Worm (Caenorhabditis elegans) whole organism, L1 larva: ENCODE data around the gene R05D3.3.

Experiments
- C34B4.2 ChIP-seq: sonication (generic microtip); optimal IDR thresholded peaks from 2 replicates; lab custom pipeline; 2017; ENCODE audit warnings: mild to moderate bottlenecking, missing genetic modification characterization, missing compliant biosample characterization
- F16B12.6 ChIP-seq: fragments of 150-350 bp; optimal IDR thresholded peaks from 2 replicates; lab custom pipeline; 2014; ENCODE audit warnings: missing biosample characterization, missing genetic modification characterization
- Y116A8C.19 ChIP-seq: sonication (generic microtip); optimal IDR thresholded peaks from 2 replicates; lab custom pipeline; 2016; ENCODE audit warnings: missing compliant biosample characterization, missing genetic modification characterization, borderline replicate concordance
- aha-1 ChIP-seq: fragments of 150-350 bp; optimal IDR thresholded peaks from 2 replicates; lab custom pipeline; 2014; ENCODE audit warnings: missing biosample characterization, missing genetic modification characterization
- aly-2 ChIP-seq: fragments of 150-350 bp; optimal IDR thresholded peaks from 2 replicates; lab custom pipeline; 2014; ENCODE audit warnings: missing biosample characterization, missing genetic modification characterization
- ceh-8 ChIP-seq: fragments of 200-800 bp; sonication (Bioruptor generic); optimal IDR thresholded peaks from 2 replicates; lab custom pipeline; 2018; ENCODE audit warnings: mild to moderate bottlenecking, missing genetic modification characterization, moderate library complexity, missing compliant biosample characterization
- ceh-82 ChIP-seq, 3 experiments: fragments of 150-350 bp in 1 of 3; sonication (generic microtip) in 2 of 3; optimal IDR thresholded peaks; 2 replicates each; lab custom pipeline; 2014 to 2017; ENCODE audit warnings: missing biosample characterization in 3 of 3, missing genetic modification characterization in 3 of 3
- ces-1 ChIP-seq: fragments of 150-350 bp; optimal IDR thresholded peaks from 2 replicates; lab custom pipeline; 2014; ENCODE audit warnings: missing biosample characterization, missing genetic modification reagents, missing genetic modification characterization
- dpl-1 ChIP-seq, 3 experiments: fragments of 150-350 bp in 2 of 3; sonication (generic microtip) in 1 of 3; optimal IDR thresholded peaks; 2 replicates each; lab custom pipeline; 2014 to 2017; ENCODE audit warnings: missing biosample characterization in 3 of 3, missing genetic modification characterization in 3 of 3, missing genetic modification reagents in 3 of 3
- dsc-1 ChIP-seq: sonication (generic microtip); optimal IDR thresholded peaks from 2 replicates; lab custom pipeline; 2016; ENCODE audit warnings: mild to moderate bottlenecking, missing genetic modification characterization, missing compliant biosample characterization
- elt-2 ChIP-seq: sonication (generic microtip); optimal IDR thresholded peaks from 2 replicates; lab custom pipeline; 2016; ENCODE audit warnings: missing genetic modification characterization, mild to moderate bottlenecking, inconsistent platforms, missing compliant biosample characterization, missing genetic modification reagents
- elt-3 ChIP-seq, 6 experiments: fragments of 150-350 bp in 1 of 6; sonication (generic microtip); optimal IDR thresholded peaks; 2 replicates each; lab custom pipeline; 2017 to 2018; ENCODE audit warnings: missing biosample characterization in 6 of 6, missing genetic modification characterization in 6 of 6, inconsistent platforms in 1 of 6
- fkh-4 ChIP-seq: sonication (generic microtip); optimal IDR thresholded peaks from 2 replicates; lab custom pipeline; 2016; ENCODE audit warnings: missing compliant biosample characterization, missing genetic modification characterization, borderline replicate concordance
- fkh-8 ChIP-seq: sonication (generic microtip); optimal IDR thresholded peaks from 2 replicates; lab custom pipeline; 2016; ENCODE audit warnings: mild to moderate bottlenecking, missing genetic modification characterization, missing compliant biosample characterization
- grh-1 ChIP-seq: fragments of 200-800 bp; sonication (Bioruptor generic); IDR thresholded peaks from 2 replicates; pipeline ENCODE4 v1.3.6; 2022; ENCODE audit warnings: missing genetic modification reagents, missing genetic modification characterization, missing compliant biosample characterization
- hlh-17 ChIP-seq: fragments of 200-800 bp; sonication (Bioruptor generic); optimal IDR thresholded peaks from 2 replicates; lab custom pipeline; 2018; ENCODE audit warnings: missing genetic modification characterization, mild to moderate bottlenecking, missing compliant biosample characterization, moderate library complexity, borderline replicate concordance
- hlh-4 ChIP-seq: sonication (generic microtip); optimal IDR thresholded peaks from 2 replicates; lab custom pipeline; 2016; ENCODE audit warnings: mild to moderate bottlenecking, missing genetic modification characterization, missing compliant biosample characterization
- jun-1 ChIP-seq: fragments of 150-350 bp; optimal IDR thresholded peaks from 2 replicates; lab custom pipeline; 2014; ENCODE audit warnings: missing biosample characterization, missing genetic modification reagents, missing genetic modification characterization
- lin-14 ChIP-seq: fragments of 200-800 bp; sonication (Bioruptor generic); optimal IDR thresholded peaks from 2 replicates; lab custom pipeline; 2018; ENCODE audit warnings: mild to moderate bottlenecking, missing genetic modification characterization, moderate library complexity, missing compliant biosample characterization
- lin-15B ChIP-seq: fragments of 150-350 bp; sonication (generic microtip); optimal IDR thresholded peaks from 3 replicates; lab custom pipeline; 2014; ENCODE audit warnings: missing biosample characterization, missing genetic modification characterization
- lin-39 ChIP-seq: fragments of 150-350 bp; optimal IDR thresholded peaks from 2 replicates; lab custom pipeline; 2014; ENCODE audit warnings: missing biosample characterization, missing genetic modification reagents, missing genetic modification characterization
- lir-3 ChIP-seq: sonication (generic microtip); optimal IDR thresholded peaks from 2 replicates; lab custom pipeline; 2016; ENCODE audit warnings: mild to moderate bottlenecking, missing genetic modification characterization, moderate library complexity, missing compliant biosample characterization; ENCODE audit not compliant: poor library complexity
- lsy-2 ChIP-seq, 2 experiments: fragments of 150-350 bp; optimal IDR thresholded peaks; 2 replicates each; lab custom pipeline; 2014; ENCODE audit warnings: missing biosample characterization in 2 of 2, missing genetic modification characterization in 2 of 2
- mab-9 ChIP-seq: fragments of 200-800 bp; sonication (Bioruptor generic); IDR thresholded peaks from 2 replicates; pipeline ENCODE4 v1.3.6; 2022; ENCODE audit warnings: missing genetic modification reagents, missing genetic modification characterization, missing compliant biosample characterization
- nhr-11 ChIP-seq: fragments of 150-350 bp; optimal IDR thresholded peaks from 2 replicates; lab custom pipeline; 2014; ENCODE audit warnings: missing biosample characterization, missing genetic modification characterization
- nhr-20 ChIP-seq: sonication (generic microtip); optimal IDR thresholded peaks from 2 replicates; lab custom pipeline; 2016; ENCODE audit warnings: mild to moderate bottlenecking, missing genetic modification characterization, missing compliant biosample characterization
- nhr-47 ChIP-seq: sonication (generic microtip); optimal IDR thresholded peaks from 2 replicates; lab custom pipeline; 2016; ENCODE audit warnings: mild to moderate bottlenecking, missing genetic modification characterization, moderate library complexity, missing compliant biosample characterization
- nhr-71 ChIP-seq: sonication (generic microtip); optimal IDR thresholded peaks from 2 replicates; lab custom pipeline; 2016; ENCODE audit warnings: mild to moderate bottlenecking, missing genetic modification characterization, moderate library complexity, missing compliant biosample characterization
- nhr-76 ChIP-seq: sonication (generic microtip); optimal IDR thresholded peaks from 2 replicates; lab custom pipeline; 2017; ENCODE audit warnings: missing biosample characterization, missing genetic modification characterization
- nhr-90 ChIP-seq: sonication (generic microtip); optimal IDR thresholded peaks from 2 replicates; lab custom pipeline; 2016; ENCODE audit warnings: mild to moderate bottlenecking, missing genetic modification characterization, missing compliant biosample characterization; ENCODE audit not compliant: poor library complexity
- skn-1 ChIP-seq: fragments of 150-350 bp; optimal IDR thresholded peaks from 2 replicates; lab custom pipeline; 2014; ENCODE audit warnings: missing biosample characterization, missing genetic modification characterization
- snpc-4 ChIP-seq: fragments of 150-350 bp; optimal IDR thresholded peaks from 2 replicates; lab custom pipeline; 2014; ENCODE audit warnings: missing biosample characterization, missing genetic modification characterization
- snu-23 ChIP-seq: sonication (generic microtip); optimal IDR thresholded peaks from 2 replicates; lab custom pipeline; 2016; ENCODE audit warnings: missing genetic modification characterization, missing compliant biosample characterization
- sptf-1 ChIP-seq: fragments of 150-350 bp; optimal IDR thresholded peaks from 2 replicates; lab custom pipeline; 2014; ENCODE audit warnings: missing biosample characterization, missing genetic modification characterization
- swsn-7 ChIP-seq: sonication (generic microtip); optimal IDR thresholded peaks from 2 replicates; lab custom pipeline; 2016; ENCODE audit warnings: missing genetic modification characterization, missing compliant biosample characterization
- tbx-2 ChIP-seq: sonication (generic microtip); optimal IDR thresholded peaks from 2 replicates; lab custom pipeline; 2016; ENCODE audit warnings: missing genetic modification characterization, missing compliant biosample characterization
- tlp-1 ChIP-seq: fragments of 150-350 bp; optimal IDR thresholded peaks from 2 replicates; lab custom pipeline; 2014; ENCODE audit warnings: missing biosample characterization, missing genetic modification characterization
- unc-130 ChIP-seq: fragments of 150-350 bp; optimal IDR thresholded peaks from 2 replicates; lab custom pipeline; 2017; ENCODE audit warnings: missing biosample characterization, missing genetic modification characterization, inconsistent platforms
- unc-86 ChIP-seq: sonication (generic microtip); optimal IDR thresholded peaks from 2 replicates; lab custom pipeline; 2016; ENCODE audit warnings: missing genetic modification characterization, missing compliant biosample characterization
- xbp-1 ChIP-seq: sonication (generic microtip); optimal IDR thresholded peaks from 2 replicates; lab custom pipeline; 2016; ENCODE audit warnings: missing genetic modification characterization, missing compliant biosample characterization
- zag-1 ChIP-seq: fragments of 150-350 bp; optimal IDR thresholded peaks from 2 replicates; lab custom pipeline; 2014; ENCODE audit warnings: missing biosample characterization, missing genetic modification characterization

The R05D3.3 gene

DNA sequence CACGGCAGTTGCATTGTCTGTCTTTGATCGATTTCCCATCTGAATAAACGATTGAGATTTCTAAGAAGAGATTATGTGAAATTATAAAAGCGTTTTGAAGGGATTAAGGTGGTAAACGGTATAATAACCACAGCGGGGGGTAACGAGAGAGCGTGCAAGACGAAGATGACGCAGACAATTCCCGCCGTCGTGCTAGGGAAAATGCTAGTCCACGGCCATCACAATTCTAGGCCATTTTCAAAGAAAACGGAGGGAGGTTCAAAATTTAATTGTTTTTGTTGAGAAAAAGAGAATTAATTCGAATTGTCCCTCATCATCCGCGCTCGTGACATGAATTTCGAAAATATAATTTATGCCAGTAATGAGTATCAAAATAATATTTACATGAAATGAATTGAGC is 44.7 kb upstream of the R05D3.3 start, which contains the start of gene F10E9.11 (continued):
- TF ChIP-seq F16B12.6 (peak; percentile 67), ces-1 (GFP tag; lab: Kevin White, UChicago) (no peak), tbx-2 (tag; lab: Kevin White, UChicago) (peak; percentile 92), snu-23 (GFP tag; lab: Kevin White, UChicago) (peak; percentile 91), lin-39 (tag; lab: Kevin White, UChicago) (peak; percentile 49), C34B4.2 (no peak), ceh-8 (GFP tag; lab: Kevin White, UChicago) (peak; percentile 45), nhr-47 (tag; lab: Kevin White, UChicago) (peak; percentile 94), nhr-90 (tag; lab: Kevin White, UChicago) (peak; percentile 93), grh-1 (GFP tag; lab: Robert Waterston, UW) (no peak; the same call in 1 of the 2 replicates), lin-15B (tag; lab: Kevin White, UChicago) (no peak)
- TF ChIP-seq, all 84 proteins: peak for 55

DNA sequence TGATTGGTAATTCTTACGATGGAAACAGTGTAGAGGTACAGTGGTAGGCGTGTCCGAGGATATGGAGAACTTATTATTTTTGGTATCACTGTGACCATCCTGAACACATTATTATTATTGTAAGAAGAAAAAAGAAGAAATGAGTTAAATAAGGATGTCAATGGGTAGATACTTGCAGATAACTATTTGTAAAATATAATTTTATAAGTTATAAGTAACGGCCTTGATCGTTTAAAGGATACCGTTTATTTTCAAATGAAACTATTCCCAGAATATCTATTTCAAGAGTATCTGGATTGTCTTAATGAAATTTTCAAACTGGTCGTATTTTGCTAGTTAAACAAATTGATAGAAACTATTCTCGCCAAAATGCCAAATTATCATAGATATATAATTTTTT is 43.6 kb upstream of the R05D3.3 start, which contains the start of gene F10E9.10:
Gene F10E9.10 (minus strand): TSS at position 101 of the 400 bp plus-strand sequence.
- no peak for TF ChIP-seq nhr-90 (tag; lab: Kevin White, UChicago)
- TF ChIP-seq hlh-4 (tag; lab: Kevin White, UChicago), result no peak
- no peak for TF ChIP-seq aha-1
- TF ChIP-seq snu-23 (GFP tag; lab: Kevin White, UChicago), result no peak
- TF ChIP-seq xbp-1 (tag; lab: Kevin White, UChicago), result no peak
- TF ChIP-seq sptf-1 (tag; lab: Kevin White, UChicago), result no peak
- TF ChIP-seq hlh-17 (GFP tag; lab: Kevin White, UChicago), result no peak
- no peak for TF ChIP-seq ces-1 (GFP tag; lab: Kevin White, UChicago)
- no peak for TF ChIP-seq lir-3 (tag; lab: Kevin White, UChicago)
- no peak for TF ChIP-seq Y116A8C.19
- no peak for TF ChIP-seq snpc-4
- no peak for TF ChIP-seq ceh-82 (tag; optimal IDR thresholded peaks at IDR 0.05; lab: Kevin White, UChicago)
- no peak for TF ChIP-seq jun-1 (tag; lab: Kevin White, UChicago)
- no peak for TF ChIP-seq aly-2
- no peak for TF ChIP-seq unc-86 (tag; lab: Kevin White, UChicago)
- TF ChIP-seq grh-1 (GFP tag; lab: Robert Waterston, UW), result no peak

DNA sequence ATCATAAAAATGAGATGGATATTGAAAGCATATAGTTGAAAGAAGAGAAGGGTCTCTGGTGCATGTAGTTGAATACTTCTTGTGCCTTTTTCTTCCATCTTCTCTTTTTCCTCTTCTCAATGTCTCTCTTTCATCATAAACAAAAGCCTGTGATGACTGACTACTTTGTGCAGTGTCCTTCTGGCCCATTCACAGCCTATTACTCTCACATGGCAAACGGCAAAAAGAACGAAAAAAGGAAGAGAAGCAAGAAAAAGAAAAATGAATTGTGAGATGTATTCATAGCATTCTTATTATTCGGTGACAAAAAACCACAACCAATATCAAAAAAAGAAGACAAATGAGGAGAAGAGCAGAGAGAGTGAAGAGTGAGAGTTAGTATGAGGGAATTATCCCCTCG is 42.6 kb upstream of the R05D3.3 start:
- no peak for TF ChIP-seq zag-1 (tag; lab: Kevin White, UChicago)
- peak; percentile 36 for TF ChIP-seq fkh-8 (tag; lab: Kevin White, UChicago)
- TF ChIP-seq jun-1 (tag; lab: Kevin White, UChicago), result no peak
- no peak for TF ChIP-seq elt-3 (tag; optimal IDR thresholded peaks at IDR 0.05; lab: Kevin White, UChicago)
- peak; percentile 49 for TF ChIP-seq dsc-1
- peak in 1 of 2 experiments; percentile 14 for TF ChIP-seq lsy-2 (tag; optimal IDR thresholded peaks at IDR 0.05; lab: Kevin White, UChicago)
- TF ChIP-seq dpl-1 (GFP tag; optimal IDR thresholded peaks at IDR 0.05; lab: Kevin White, UChicago), result peak in 1 of 3 experiments; percentile 18
- TF ChIP-seq fkh-4 (tag; lab: Kevin White, UChicago), result no peak
- TF ChIP-seq skn-1 (tag; lab: Kevin White, UChicago), result no peak
- peak; percentile 57 for TF ChIP-seq lin-14 (GFP tag; lab: Kevin White, UChicago)
- TF ChIP-seq hlh-4 (tag; lab: Kevin White, UChicago), result no peak
- TF ChIP-seq elt-2 (tag; lab: Kevin White, UChicago), result no peak
- TF ChIP-seq unc-130 (tag; lab: Kevin White, UChicago), result no peak

ce11 chrIII:8322645-8323213 is 41.1 kb upstream of the R05D3.3 start, which contains the start of gene F10E9.1:
F10E9.1 (plus strand) TSS chrIII:8323163.
- TF ChIP-seq nhr-11 (tag; lab: Kevin White, UChicago), result peak; percentile 48
- no peak for TF ChIP-seq ces-1 (GFP tag; lab: Kevin White, UChicago)
- TF ChIP-seq lin-39 (tag; lab: Kevin White, UChicago), result no peak
- peak; percentile 54 for TF ChIP-seq nhr-47 (tag; lab: Kevin White, UChicago)
- TF ChIP-seq lin-14 (GFP tag; lab: Kevin White, UChicago), result peak; percentile 20
- TF ChIP-seq mab-9, result no peak
- TF ChIP-seq dsc-1, result peak; percentile 14
- TF ChIP-seq swsn-7 (tag; lab: Kevin White, UChicago), result peak; percentile 17
- peak; percentile 67 for TF ChIP-seq nhr-71 (tag; lab: Kevin White, UChicago)
- TF ChIP-seq grh-1 (GFP tag; lab: Robert Waterston, UW), result no peak
- TF ChIP-seq nhr-20 (tag; lab: Kevin White, UChicago), result peak; percentile 10
- TF ChIP-seq tlp-1 (tag; lab: Kevin White, UChicago), result no peak
- peak; percentile 100 for TF ChIP-seq fkh-8 (tag; lab: Kevin White, UChicago)
- TF ChIP-seq hlh-4 (tag; lab: Kevin White, UChicago), result no peak
- TF ChIP-seq nhr-76, result no peak
